Worm (Caenorhabditis elegans): ENCODE measurements around the gene clec-169.

- TF ChIP-seq flt-1 (GFP tag; IDR thresholded peaks at IDR 0.05) (no peak), cog-1 (tag; optimal IDR thresholded peaks at IDR 0.05) (no peak), klf-2 (GFP tag; conservative IDR thresholded peaks at IDR 0.05) (no peak), ztf-23 (GFP tag; IDR thresholded peaks at IDR 0.05) (no peak), ztf-29 (GFP tag; IDR thresholded peaks at IDR 0.05) (no peak), ref-1 (GFP tag; conservative IDR thresholded peaks at IDR 0.05) (no peak), med-1 (GFP tag; optimal IDR thresholded peaks at IDR 0.05; ENCODE audit: insufficient read depth) (no peak)
Measured at ce11 chrIV:1238147-1238546, 23.0 kb upstream of the clec-169 start.

Measured in whole organism, midembryonic.